Worm (Caenorhabditis elegans) whole organism, L1 larva: ENCODE data around the gene fbxa-158.
A peak's percentile ranks its signal among the peaks of the same experiment; 100 is the strongest.
"Not testable (repeated sequence)": the region's sequence is repeated elsewhere in the genome, so short reads cannot be mapped to it uniquely, and the experiment has no call there.

ENCODE experiments used
- C04F5.9 ChIP-seq: sonication (generic microtip); optimal IDR thresholded peaks from 2 replicates; lab custom pipeline; 2016; ENCODE audit warnings: missing genetic modification characterization, missing compliant biosample characterization
- aha-1 ChIP-seq: fragments of 150-350 bp; optimal IDR thresholded peaks from 2 replicates; lab custom pipeline; 2014; ENCODE audit warnings: missing biosample characterization, missing genetic modification characterization
- ama-1 ChIP-seq: fragments of 150-350 bp; optimal IDR thresholded peaks from 2 replicates; lab custom pipeline; 2014
- blmp-1 ChIP-seq: fragments of 150-350 bp; optimal IDR thresholded peaks from 2 replicates; lab custom pipeline; 2014; ENCODE audit warnings: missing biosample characterization, missing genetic modification characterization
- ceh-63 ChIP-seq: fragments of 200-800 bp; sonication (Bioruptor generic); optimal IDR thresholded peaks from 2 replicates; lab custom pipeline; 2018; ENCODE audit warnings: mild to moderate bottlenecking, missing genetic modification characterization, missing compliant biosample characterization
- ceh-8 ChIP-seq: fragments of 200-800 bp; sonication (Bioruptor generic); optimal IDR thresholded peaks from 2 replicates; lab custom pipeline; 2018; ENCODE audit warnings: mild to moderate bottlenecking, missing genetic modification characterization, moderate library complexity, missing compliant biosample characterization
- efl-1 ChIP-seq, 4 experiments: fragments of 150-350 bp; optimal IDR thresholded peaks in 3 of 4; peaks in 1 of 4; 1 replicate in 1 of 4; 2 replicates in 3 of 4; lab custom pipeline; 2014; ENCODE audit warnings: missing biosample characterization in 2 of 4, missing genetic modification characterization in 2 of 4, missing genetic modification reagents in 2 of 4
- elt-2 ChIP-seq: sonication (generic microtip); optimal IDR thresholded peaks from 2 replicates; lab custom pipeline; 2016; ENCODE audit warnings: missing genetic modification characterization, mild to moderate bottlenecking, inconsistent platforms, missing compliant biosample characterization, missing genetic modification reagents
- elt-3 ChIP-seq, 6 experiments: fragments of 150-350 bp in 1 of 6; sonication (generic microtip); optimal IDR thresholded peaks; 2 replicates each; lab custom pipeline; 2017 to 2018; ENCODE audit warnings: missing biosample characterization in 6 of 6, missing genetic modification characterization in 6 of 6, inconsistent platforms in 1 of 6
- ets-5 ChIP-seq: fragments of 200-800 bp; sonication (Bioruptor generic); IDR thresholded peaks from 2 replicates; pipeline ENCODE4 v1.3.6; 2022; ENCODE audit warnings: missing genetic modification characterization, missing compliant biosample characterization
- fkh-10 ChIP-seq: sonication (generic microtip); optimal IDR thresholded peaks from 2 replicates; lab custom pipeline; 2017; ENCODE audit warnings: missing biosample characterization, missing genetic modification reagents, missing genetic modification characterization
- hlh-17 ChIP-seq: fragments of 200-800 bp; sonication (Bioruptor generic); optimal IDR thresholded peaks from 2 replicates; lab custom pipeline; 2018; ENCODE audit warnings: missing genetic modification characterization, mild to moderate bottlenecking, missing compliant biosample characterization, moderate library complexity, borderline replicate concordance
- hpl-2 ChIP-seq: fragments of 150-350 bp; optimal IDR thresholded peaks from 2 replicates; lab custom pipeline; 2014; ENCODE audit warnings: missing biosample characterization, missing genetic modification reagents, missing genetic modification characterization
- jun-1 ChIP-seq: fragments of 150-350 bp; optimal IDR thresholded peaks from 2 replicates; lab custom pipeline; 2014; ENCODE audit warnings: missing biosample characterization, missing genetic modification reagents, missing genetic modification characterization
- lin-14 ChIP-seq: fragments of 200-800 bp; sonication (Bioruptor generic); optimal IDR thresholded peaks from 2 replicates; lab custom pipeline; 2018; ENCODE audit warnings: mild to moderate bottlenecking, missing genetic modification characterization, moderate library complexity, missing compliant biosample characterization
- lin-35 ChIP-seq, 2 experiments: fragments of 150-350 bp; optimal IDR thresholded peaks; 2 replicates each; lab custom pipeline; 2014; ENCODE audit warnings: missing biosample characterization in 2 of 2, missing genetic modification characterization in 2 of 2, missing genetic modification reagents in 2 of 2
- lin-39 ChIP-seq: fragments of 150-350 bp; optimal IDR thresholded peaks from 2 replicates; lab custom pipeline; 2014; ENCODE audit warnings: missing biosample characterization, missing genetic modification reagents, missing genetic modification characterization
- lir-3 ChIP-seq: sonication (generic microtip); optimal IDR thresholded peaks from 2 replicates; lab custom pipeline; 2016; ENCODE audit warnings: mild to moderate bottlenecking, missing genetic modification characterization, moderate library complexity, missing compliant biosample characterization; ENCODE audit not compliant: poor library complexity
- lsy-2 ChIP-seq, 2 experiments: fragments of 150-350 bp; optimal IDR thresholded peaks; 2 replicates each; lab custom pipeline; 2014; ENCODE audit warnings: missing biosample characterization in 2 of 2, missing genetic modification characterization in 2 of 2
- mab-9 ChIP-seq: fragments of 200-800 bp; sonication (Bioruptor generic); IDR thresholded peaks from 2 replicates; pipeline ENCODE4 v1.3.6; 2022; ENCODE audit warnings: missing genetic modification reagents, missing genetic modification characterization, missing compliant biosample characterization
- mdl-1 ChIP-seq, 2 experiments: fragments of 150-350 bp; optimal IDR thresholded peaks; 2 replicates each; lab custom pipeline; 2014 to 2017; ENCODE audit warnings: missing biosample characterization in 2 of 2, missing genetic modification characterization in 2 of 2, inconsistent platforms in 1 of 2
- nhr-76 ChIP-seq: sonication (generic microtip); optimal IDR thresholded peaks from 2 replicates; lab custom pipeline; 2017; ENCODE audit warnings: missing biosample characterization, missing genetic modification characterization
- pag-3 ChIP-seq: sonication (generic microtip); optimal IDR thresholded peaks from 2 replicates; lab custom pipeline; 2017; ENCODE audit warnings: missing genetic modification characterization, mild to moderate bottlenecking, missing compliant biosample characterization, antibody characterized with exemption, borderline replicate concordance; ENCODE audit not compliant: insufficient read depth
- skn-1 ChIP-seq: fragments of 150-350 bp; optimal IDR thresholded peaks from 2 replicates; lab custom pipeline; 2014; ENCODE audit warnings: missing biosample characterization, missing genetic modification characterization
- snu-23 ChIP-seq: sonication (generic microtip); optimal IDR thresholded peaks from 2 replicates; lab custom pipeline; 2016; ENCODE audit warnings: missing genetic modification characterization, missing compliant biosample characterization
- sox-4 ChIP-seq: sonication (generic microtip); optimal IDR thresholded peaks from 2 replicates; lab custom pipeline; 2016; ENCODE audit warnings: missing genetic modification characterization, missing compliant biosample characterization
- unc-130 ChIP-seq: fragments of 150-350 bp; optimal IDR thresholded peaks from 2 replicates; lab custom pipeline; 2017; ENCODE audit warnings: missing biosample characterization, missing genetic modification characterization, inconsistent platforms
- unc-86 ChIP-seq: sonication (generic microtip); optimal IDR thresholded peaks from 2 replicates; lab custom pipeline; 2016; ENCODE audit warnings: missing genetic modification characterization, missing compliant biosample characterization
- unc-98 ChIP-seq: fragments of 200-800 bp; sonication (Bioruptor generic); IDR thresholded peaks from 2 replicates; pipeline ENCODE4 v1.3.6; 2022; ENCODE audit warnings: missing genetic modification characterization, missing compliant biosample characterization
- ztf-11 ChIP-seq, 2 experiments: sonication (generic microtip); optimal IDR thresholded peaks; 2 replicates each; lab custom pipeline; 2016 to 2017; ENCODE audit warnings: missing genetic modification characterization in 2 of 2, missing biosample characterization in 1 of 2, missing compliant biosample characterization in 1 of 2
- ztf-4 ChIP-seq: fragments of 150-350 bp; optimal IDR thresholded peaks from 2 replicates; lab custom pipeline; 2014; ENCODE audit warnings: missing biosample characterization, missing genetic modification characterization

The fbxa-158 gene

DNA sequence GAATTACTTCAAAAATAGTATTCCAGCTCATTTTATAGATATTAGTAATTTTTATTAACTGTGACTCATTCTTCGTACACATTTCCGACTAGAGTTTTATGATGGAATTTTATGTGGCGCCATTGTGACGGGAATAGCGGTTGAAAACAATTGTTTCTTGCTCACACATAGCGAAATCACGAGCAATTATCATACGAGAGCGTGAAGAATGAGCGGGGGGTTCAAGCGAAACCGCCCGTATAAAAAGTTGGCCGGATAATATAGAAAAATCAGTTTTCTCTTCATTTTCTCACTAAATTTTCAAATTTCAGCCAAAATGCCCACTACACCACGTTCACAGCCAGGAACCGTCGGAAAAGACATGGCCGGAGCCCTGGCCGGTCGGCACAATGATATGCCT lies 12.4 kb upstream of the fbxa-158 start, which contains the start of gene C08E3.1:
TSS of gene C08E3.1 (plus strand) at position 301 of the 400 bp plus-strand sequence.
- TF ChIP-seq lin-39 (tag; lab: Kevin White, UChicago); skn-1; pag-3 (tag; lab: Kevin White, UChicago): not testable (repeated sequence)

DNA sequence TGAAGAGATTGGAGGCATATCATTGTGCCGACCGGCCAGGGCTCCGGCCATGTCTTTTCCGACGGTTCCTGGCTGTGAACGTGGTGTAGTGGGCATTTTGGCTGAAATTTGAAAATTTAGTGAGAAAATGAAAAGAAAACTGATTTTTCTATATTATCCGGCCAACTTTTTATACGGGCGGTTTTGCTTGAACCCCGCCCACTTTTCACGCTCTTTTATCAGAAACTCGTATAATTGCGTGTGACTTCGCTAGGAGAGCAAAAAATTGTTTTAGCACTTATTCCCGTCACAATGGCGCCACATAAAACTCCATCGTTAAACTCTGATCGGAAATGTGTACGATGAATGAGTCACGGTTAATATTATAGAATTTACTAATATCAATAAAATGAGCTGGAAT lies 11.1 kb upstream of the fbxa-158 start, which contains the start of gene C08E3.13:
TSS of gene C08E3.13 (minus strand) at position 101 of the 400 bp plus-strand sequence.
- not testable (repeated sequence) for TF ChIP-seq unc-130; lin-14 (GFP tag; lab: Kevin White, UChicago); ceh-63 (GFP tag; lab: Kevin White, UChicago)

DNA sequence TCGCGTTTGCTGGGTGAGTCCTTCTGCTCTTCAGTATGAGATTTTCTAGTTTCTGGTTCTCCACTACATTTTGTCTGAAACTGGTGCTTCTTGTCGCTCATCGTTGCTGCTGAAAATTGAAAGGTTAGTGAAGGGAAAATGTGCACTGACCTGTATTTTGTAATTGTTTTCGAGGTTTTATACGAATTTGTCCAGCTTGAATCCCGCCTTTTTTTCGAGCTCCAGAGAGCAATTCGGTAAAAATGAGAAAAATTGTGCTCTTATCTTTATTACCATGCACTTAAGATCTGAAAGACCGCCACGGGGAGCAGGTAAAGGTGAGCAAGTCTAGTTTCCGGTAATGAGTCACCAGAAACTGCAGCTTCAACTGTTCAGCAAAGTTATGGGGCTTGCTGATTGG lies 6.7 kb upstream of the fbxa-158 start, which contains the start of gene C08E3.15:
TSS of gene C08E3.15 (minus strand) at position 101 of the 400 bp plus-strand sequence.
- TF ChIP-seq lsy-2 (tag; optimal IDR thresholded peaks at IDR 0.05; lab: Kevin White, UChicago), result peak in 1 of 2 experiments; percentile 6

DNA sequence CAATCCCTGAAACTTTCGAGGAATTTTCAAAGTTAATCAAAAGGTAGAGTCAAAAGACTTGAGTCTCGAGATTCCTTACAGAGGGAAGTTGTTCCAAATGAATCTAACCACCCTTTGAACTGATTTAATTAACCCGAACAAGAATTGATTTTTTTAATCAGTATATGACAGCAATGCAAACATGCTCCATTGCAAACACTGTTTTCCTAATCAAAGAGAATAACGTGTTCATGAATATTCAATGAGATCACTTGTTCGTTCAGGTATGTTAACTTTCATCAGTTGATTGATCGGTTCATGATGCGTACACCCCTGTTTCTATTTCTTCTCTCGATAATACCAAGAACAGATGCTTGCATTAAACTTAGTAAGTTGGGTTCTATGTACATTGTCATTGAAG lies 4.6 kb upstream of the fbxa-158 start, which contains the start of gene C08E3.14:
TSS of gene C08E3.14 (plus strand) at position 301 of the 400 bp plus-strand sequence.
- TF ChIP-seq efl-1 (optimal IDR thresholded peaks at IDR 0.05; lab: Kevin White, UChicago), result no peak
- TF ChIP-seq efl-1 (GFP tag; optimal IDR thresholded peaks at IDR 0.05 in 1 of 2; lab: Kevin White, UChicago), result peak in 1 of 2 experiments; percentile 84
- no peak for TF ChIP-seq lin-39 (tag; lab: Kevin White, UChicago)

DNA sequence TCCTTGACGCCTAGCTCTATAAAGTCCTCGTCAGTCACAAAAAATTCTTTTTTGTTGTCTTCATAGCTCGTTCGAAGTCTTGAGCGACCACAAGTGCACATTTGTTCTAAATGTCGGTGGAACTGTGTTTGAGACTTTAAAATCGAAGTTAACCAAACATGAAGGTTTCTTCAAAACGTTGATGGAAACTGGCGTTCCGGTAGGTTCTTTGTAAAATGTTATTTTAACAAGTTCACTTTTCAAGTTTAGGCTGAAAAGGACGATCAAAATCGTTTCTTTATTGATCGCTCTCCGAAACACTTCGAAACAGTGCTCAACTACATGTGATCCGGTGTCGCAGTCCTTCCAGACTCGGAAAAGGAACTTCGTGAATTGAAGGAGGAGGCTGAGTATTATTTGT lies 3.5 kb upstream of the fbxa-158 start, which contains the start of gene fbxa-160:
TSS of gene fbxa-160 (minus strand) at position 101 of the 400 bp plus-strand sequence.
- TF ChIP-seq unc-98 (GFP tag; lab: Robert Waterston, UW) (no peak), fkh-10 (GFP tag; lab: Kevin White, UChicago) (no peak), ztf-11 (tag; optimal IDR thresholded peaks at IDR 0.05; lab: Kevin White, UChicago) (no peak), ets-5 (GFP tag; lab: Robert Waterston, UW) (no peak), hlh-17 (GFP tag; lab: Kevin White, UChicago) (no peak)

DNA sequence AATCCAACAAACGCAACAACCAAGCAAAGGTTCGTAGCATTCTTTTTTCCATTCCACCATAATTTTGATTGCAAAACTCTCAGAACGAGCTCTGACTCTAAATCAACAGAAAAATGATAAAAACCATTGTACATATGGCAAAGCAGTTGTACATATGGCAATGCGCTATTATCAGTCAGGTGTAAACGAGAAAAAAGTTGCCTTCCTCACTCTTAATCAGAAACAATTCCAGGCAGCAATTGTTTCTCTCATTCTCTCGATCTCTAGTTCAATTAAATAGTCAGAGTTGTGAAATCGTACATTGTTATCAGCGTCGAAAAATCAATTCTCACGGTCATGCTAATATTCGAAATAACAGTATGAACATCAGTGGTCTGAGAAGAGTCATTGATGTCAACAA lies 715 bp upstream of the fbxa-158 start:
- TF ChIP-seq lin-35 (GFP tag; optimal IDR thresholded peaks at IDR 0.05; lab: Kevin White, UChicago) (peak in 1 of 2 experiments; percentile 32), elt-2 (tag; lab: Kevin White, UChicago) (peak; percentile 90), C04F5.9 (tag; lab: Kevin White, UChicago) (no peak), jun-1 (tag; lab: Kevin White, UChicago) (peak; percentile 44), hlh-17 (GFP tag; lab: Kevin White, UChicago) (no peak)

DNA sequence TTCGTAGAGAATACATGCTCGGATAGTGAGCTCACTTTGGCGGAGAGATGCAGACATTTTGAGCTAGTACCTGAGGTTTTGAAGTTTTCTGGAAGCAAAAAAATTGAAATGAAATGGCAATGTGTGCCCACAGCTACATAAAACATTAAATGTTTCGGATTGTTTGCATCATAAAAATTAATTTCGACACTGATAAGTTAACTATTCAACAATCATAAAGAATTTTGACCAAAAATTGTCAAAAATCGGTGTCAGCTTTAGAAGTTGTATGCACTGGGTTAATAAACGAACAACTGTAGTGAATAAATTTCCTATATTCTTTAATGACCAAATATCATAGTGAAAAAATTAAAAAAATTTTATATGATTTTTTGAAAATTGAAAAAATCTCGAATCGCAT lies 2.1 kb downstream of the fbxa-158 start, which contains the start of gene fbxa-166:
TSS of gene fbxa-166 (minus strand) at position 101 of the 400 bp plus-strand sequence.
- no peak for TF ChIP-seq ceh-8
- TF ChIP-seq unc-98 (GFP tag; lab: Robert Waterston, UW), result no peak
- no peak for TF ChIP-seq ama-1 (lab: Kevin White, UChicago)
- no peak for TF ChIP-seq nhr-76 (tag; lab: Kevin White, UChicago)
- no peak for TF ChIP-seq mdl-1 (tag; optimal IDR thresholded peaks at IDR 0.05; lab: Kevin White, UChicago)
- no peak for TF ChIP-seq ztf-4 (tag; lab: Kevin White, UChicago)
- TF ChIP-seq blmp-1 (tag; lab: Kevin White, UChicago), result no peak
- no peak for TF ChIP-seq sox-4 (tag; lab: Kevin White, UChicago)
- TF ChIP-seq snu-23, result no peak
- no peak for TF ChIP-seq elt-3 (tag; optimal IDR thresholded peaks at IDR 0.05; lab: Kevin White, UChicago)
- TF ChIP-seq lin-35 (GFP tag; optimal IDR thresholded peaks at IDR 0.05; lab: Kevin White, UChicago), result no peak
- TF ChIP-seq mab-9 (GFP tag; lab: Robert Waterston, UW), result no peak
- TF ChIP-seq hpl-2, result no peak
- no peak for TF ChIP-seq jun-1 (tag; lab: Kevin White, UChicago)
- TF ChIP-seq lir-3 (tag; lab: Kevin White, UChicago), result no peak
- no peak for TF ChIP-seq unc-86 (tag; lab: Kevin White, UChicago)
- no peak for TF ChIP-seq aha-1 (tag; lab: Kevin White, UChicago)
